Fruit fly (Drosophila melanogaster) whole organism: Measurements from ENCODE around the gene Dnaaf6.
A peak's percentile ranks its signal among the peaks of the same experiment; 100 is the strongest.

ENCODE experiments used
- CG8478 ChIP-seq: fragments of >200 bp; optimal IDR thresholded peaks from 2 replicates; lab custom pipeline; 2018; ENCODE audit warnings: inconsistent platforms
- Dll ChIP-seq: fragments of >200 bp; optimal IDR thresholded peaks from 2 replicates; lab custom pipeline; 2017
- EcR ChIP-seq, 2 experiments: fragments of >200 bp; optimal IDR thresholded peaks; 2 replicates each; lab custom pipeline; 2017; ENCODE audit warnings: missing biosample characterization in 2 of 2, missing genetic modification characterization in 2 of 2, missing genetic modification reagents in 2 of 2
- pan ChIP-seq: fragments of >200 bp; optimal IDR thresholded peaks from 2 replicates; lab custom pipeline; 2017
- psq ChIP-seq: fragments of >200 bp; optimal IDR thresholded peaks from 2 replicates; lab custom pipeline; 2017
- usp ChIP-seq: fragments of >200 bp; optimal IDR thresholded peaks from 2 replicates; lab custom pipeline; 2017; ENCODE audit warnings: missing biosample characterization, missing genetic modification characterization, mixed read lengths

Gene Dnaaf6

DNA sequence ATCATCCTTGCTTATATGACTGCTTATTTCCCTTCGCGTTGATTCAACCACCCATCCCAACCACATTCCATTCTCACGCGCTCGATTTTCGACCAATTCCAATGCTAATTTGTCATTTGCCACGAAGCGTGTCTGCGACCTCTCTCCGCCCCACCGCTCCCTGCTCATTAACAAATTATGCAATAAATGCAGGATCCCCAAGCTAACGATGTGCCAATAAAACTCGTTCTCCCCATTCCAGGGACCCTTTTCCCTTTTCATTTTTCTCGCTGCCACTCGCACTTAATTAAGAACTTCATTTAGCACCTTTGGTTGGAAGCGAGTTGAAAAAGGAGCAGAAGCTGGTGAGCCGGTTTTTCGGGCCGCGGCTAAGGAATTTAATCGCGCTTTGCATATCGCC is 38.6 kb upstream of the Dnaaf6 start:
- TF ChIP-seq usp (GFP tag; lab: Kevin White, UChicago) = no peak

DNA sequence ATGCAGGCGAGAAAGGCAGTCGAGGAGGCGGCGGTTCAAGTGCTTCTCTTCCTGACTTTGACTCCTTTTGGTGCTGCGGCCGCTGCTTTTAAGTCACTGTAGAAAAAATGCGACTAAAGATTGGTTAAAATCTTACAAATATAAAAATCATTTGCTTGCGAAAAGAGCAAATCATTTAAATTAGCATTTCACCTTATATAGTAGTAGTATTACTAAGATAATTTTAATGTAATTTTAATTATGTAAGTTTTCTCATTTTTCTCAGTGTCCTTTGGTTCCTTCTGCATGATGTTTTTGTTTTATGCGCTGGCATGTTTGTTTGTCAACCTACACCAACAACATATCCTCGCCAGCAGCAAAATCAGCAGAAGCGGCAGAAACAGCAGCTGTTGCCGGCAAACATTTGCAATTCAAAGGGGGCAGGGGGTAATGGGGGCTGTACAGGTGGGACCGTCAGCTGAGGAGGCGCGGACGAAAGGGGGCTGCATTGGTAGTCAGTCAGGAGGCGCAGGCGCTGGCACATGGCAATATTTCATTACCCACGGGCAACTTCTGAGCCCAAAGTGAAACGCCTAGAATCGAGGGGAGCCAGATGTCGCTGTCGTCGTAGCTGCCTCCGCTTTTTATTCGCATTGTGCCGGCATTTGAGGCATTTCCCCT is 37.2 kb upstream of the Dnaaf6 start:
- no peak for TF ChIP-seq EcR (GFP tag; optimal IDR thresholded peaks at IDR 0.05; lab: Kevin White, UChicago)
- no peak for TF ChIP-seq Dll (lab: Kevin White, UChicago)

DNA sequence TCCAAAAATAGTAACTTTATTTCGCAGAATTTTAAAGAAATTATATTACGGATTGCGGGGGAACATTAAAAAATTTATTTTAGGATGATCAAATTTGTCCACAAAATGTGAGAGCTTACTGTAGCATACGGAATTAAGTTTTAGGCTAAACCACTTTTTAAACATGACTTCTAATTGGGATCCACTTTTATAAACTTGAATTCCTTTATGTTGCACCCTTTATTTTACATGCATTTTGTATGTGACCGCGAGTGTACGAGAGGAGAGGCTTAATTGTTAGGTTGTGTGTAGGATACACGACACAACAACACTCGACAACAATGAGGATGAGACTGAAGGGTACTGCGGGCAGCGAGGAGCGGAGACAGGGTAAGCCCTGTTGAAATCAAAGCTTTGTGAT is 35.6 kb upstream of the Dnaaf6 start:
- TF ChIP-seq Dll (lab: Kevin White, UChicago) = no peak
- TF ChIP-seq psq (lab: Kevin White, UChicago) = no peak
- no peak for TF ChIP-seq pan (lab: Kevin White, UChicago)
- no peak for TF ChIP-seq usp (GFP tag; lab: Kevin White, UChicago)
- no peak for TF ChIP-seq CG8478 (lab: Kevin White, UChicago)
- no peak for TF ChIP-seq EcR (GFP tag; optimal IDR thresholded peaks at IDR 0.05; lab: Kevin White, UChicago)

DNA sequence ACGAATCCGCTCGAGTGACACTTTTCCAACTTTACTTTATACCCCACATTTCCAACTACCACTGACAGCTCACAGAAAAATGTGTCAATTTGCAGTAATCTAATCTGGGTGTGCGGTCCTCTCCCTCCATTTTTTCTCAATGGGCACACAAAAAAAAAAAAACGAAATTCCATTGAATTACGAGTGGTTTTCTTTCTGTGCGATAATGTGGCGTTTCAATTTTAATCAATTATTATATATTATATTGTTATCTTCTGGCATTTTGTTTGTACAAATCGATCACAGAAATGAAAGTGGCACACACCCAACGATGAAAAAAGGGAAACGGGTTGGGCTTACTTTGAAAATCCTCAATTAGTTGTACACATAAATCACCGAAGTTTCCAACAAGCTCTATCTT is 34.2 kb upstream of the Dnaaf6 start:
- TF ChIP-seq pan (lab: Kevin White, UChicago) = no peak
- no peak for TF ChIP-seq psq (lab: Kevin White, UChicago)
- no peak for TF ChIP-seq EcR (GFP tag; optimal IDR thresholded peaks at IDR 0.05; lab: Kevin White, UChicago)
- TF ChIP-seq CG8478 (lab: Kevin White, UChicago) = no peak
- TF ChIP-seq usp (GFP tag; lab: Kevin White, UChicago) = no peak
- TF ChIP-seq Dll (lab: Kevin White, UChicago) = no peak

dm6 chr3L:14652554-14652953 is 32.0 kb upstream of the Dnaaf6 start:
- TF ChIP-seq psq (lab: Kevin White, UChicago) (no peak), CG8478 (lab: Kevin White, UChicago) (no peak), pan (lab: Kevin White, UChicago) (no peak), EcR (GFP tag; optimal IDR thresholded peaks at IDR 0.05; lab: Kevin White, UChicago) (no peak)

DNA sequence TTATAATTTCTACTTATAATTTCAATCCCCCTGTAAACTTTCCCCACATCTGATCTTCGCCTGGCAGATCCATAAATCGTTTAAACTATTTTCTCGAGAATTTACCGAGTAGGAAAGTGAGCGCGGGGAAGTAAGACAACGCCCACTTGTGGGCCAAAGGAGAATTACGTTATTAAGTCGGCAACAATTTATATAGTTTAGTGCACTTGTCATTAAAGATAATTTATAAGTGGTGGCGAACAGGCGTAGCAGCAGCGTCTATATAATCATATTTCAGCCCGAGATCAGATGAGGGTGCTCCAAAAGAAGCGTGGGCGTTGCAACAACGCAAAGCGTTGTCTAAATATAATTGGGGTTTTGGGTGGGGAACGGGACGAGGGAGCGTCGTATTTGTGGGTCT is 29.8 kb upstream of the Dnaaf6 start:
- no peak for TF ChIP-seq CG8478 (lab: Kevin White, UChicago)
- TF ChIP-seq EcR (GFP tag; optimal IDR thresholded peaks at IDR 0.05; lab: Kevin White, UChicago) = peak in 1 of 2 experiments; percentile 1

DNA sequence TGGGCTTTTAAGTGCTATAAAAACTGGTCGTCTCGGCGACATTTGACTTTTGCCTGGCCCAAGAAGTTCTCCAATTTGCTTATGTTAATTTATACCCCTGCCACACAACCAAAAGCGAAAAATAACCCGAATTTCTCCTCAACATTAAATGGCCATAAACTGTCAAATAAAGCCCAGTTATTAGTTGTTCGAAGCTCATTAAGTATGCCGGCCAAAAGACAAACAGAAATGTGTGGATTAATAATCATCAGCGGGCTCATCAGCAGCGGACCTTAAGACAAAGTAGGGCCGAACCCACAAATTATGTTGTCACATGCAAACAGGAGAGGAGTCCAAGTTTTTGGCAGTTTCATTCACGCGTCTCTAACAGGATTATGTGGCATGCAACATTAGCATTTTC is 29.4 kb upstream of the Dnaaf6 start:
- no peak for TF ChIP-seq pan (lab: Kevin White, UChicago)
- TF ChIP-seq CG8478 (lab: Kevin White, UChicago) = no peak
- no peak for TF ChIP-seq psq (lab: Kevin White, UChicago)
- no peak for TF ChIP-seq usp (GFP tag; lab: Kevin White, UChicago)
- TF ChIP-seq Dll (lab: Kevin White, UChicago) = no peak

- TF ChIP-seq Dll (lab: Kevin White, UChicago) = no peak
- TF ChIP-seq usp (GFP tag; lab: Kevin White, UChicago) = no peak
- no peak for TF ChIP-seq psq (lab: Kevin White, UChicago)
- no peak for TF ChIP-seq EcR (GFP tag; optimal IDR thresholded peaks at IDR 0.05; lab: Kevin White, UChicago)
- no peak for TF ChIP-seq pan (lab: Kevin White, UChicago)
- no peak for TF ChIP-seq CG8478 (lab: Kevin White, UChicago)
These were observed 28.9 kb upstream of the Dnaaf6 start for dm6 chr3L:14655681-14656080.

- TF ChIP-seq Dll (lab: Kevin White, UChicago) = no peak
- TF ChIP-seq EcR (GFP tag; optimal IDR thresholded peaks at IDR 0.05; lab: Kevin White, UChicago) = no peak
- TF ChIP-seq CG8478 (lab: Kevin White, UChicago) = no peak
- no peak for TF ChIP-seq psq (lab: Kevin White, UChicago)
- TF ChIP-seq pan (lab: Kevin White, UChicago) = no peak
- no peak for TF ChIP-seq usp (GFP tag; lab: Kevin White, UChicago)
These were observed 27.0 kb upstream of the Dnaaf6 start for dm6 chr3L:14657485-14658054.

- no peak for TF ChIP-seq usp (GFP tag; lab: Kevin White, UChicago)
- peak in 1 of 2 experiments; percentile 6 for TF ChIP-seq EcR (GFP tag; optimal IDR thresholded peaks at IDR 0.05; lab: Kevin White, UChicago)
These were observed 24.3 kb upstream of the Dnaaf6 start for dm6 chr3L:14659954-14660907.

DNA sequence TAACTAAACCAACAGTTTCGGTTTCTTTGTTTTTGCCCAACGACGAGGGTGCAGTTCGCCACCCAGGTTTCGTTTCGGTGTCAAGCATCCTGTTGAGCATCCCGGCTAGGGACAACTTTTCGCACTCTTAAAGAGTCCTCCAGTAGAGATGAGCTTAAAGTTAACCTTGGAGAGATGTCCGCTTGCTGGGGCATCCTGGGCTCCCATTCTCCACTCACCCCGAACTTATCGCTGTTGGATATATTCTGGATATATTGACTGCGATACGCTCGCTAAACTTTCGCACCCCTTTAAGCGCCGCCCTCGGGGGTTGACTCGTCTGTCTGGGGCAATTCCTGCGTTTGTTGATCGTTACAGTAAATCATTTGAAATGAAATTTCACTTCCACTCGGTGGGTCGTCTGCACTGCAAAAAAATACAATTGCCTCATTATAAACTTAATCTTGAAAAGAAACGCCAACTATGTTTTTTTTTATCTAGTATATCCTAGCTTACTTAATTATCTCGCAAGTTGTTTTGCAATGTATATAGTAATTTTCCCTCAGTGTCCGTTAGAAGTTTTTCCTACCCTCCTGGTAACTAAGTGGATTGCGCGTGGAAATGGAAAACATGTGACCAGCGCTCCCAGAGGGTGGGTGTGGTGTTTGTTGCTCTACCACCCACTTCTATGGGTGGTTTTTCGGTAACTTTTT is 22.9 kb upstream of the Dnaaf6 start:
- TF ChIP-seq CG8478 (lab: Kevin White, UChicago) = no peak
- no peak for TF ChIP-seq psq (lab: Kevin White, UChicago)
- TF ChIP-seq pan (lab: Kevin White, UChicago) = no peak
- no peak for TF ChIP-seq EcR (GFP tag; optimal IDR thresholded peaks at IDR 0.05; lab: Kevin White, UChicago)
- no peak for TF ChIP-seq Dll (lab: Kevin White, UChicago)
- TF ChIP-seq usp (GFP tag; lab: Kevin White, UChicago) = no peak
